Worm (Caenorhabditis elegans): Measurements from ENCODE around the gene T27F7.12.

- TF ChIP-seq hnd-1 (tag; optimal IDR thresholded peaks at IDR 0.05) (no peak), hmg-4 (GFP tag; optimal IDR thresholded peaks at IDR 0.05) (no peak), aly-1 (tag; optimal IDR thresholded peaks at IDR 0.05) (no peak), ama-1 (optimal IDR thresholded peaks at IDR 0.05) (no peak), ets-7 (tag; optimal IDR thresholded peaks at IDR 0.05) (no peak), tbx-11 (GFP tag; IDR thresholded peaks at IDR 0.05) (no peak), ceh-13 (GFP tag; optimal IDR thresholded peaks at IDR 0.05) (no peak), tbx-37 (GFP tag; conservative IDR thresholded peaks at IDR 0.05) (no peak), ceh-36 (tag; optimal IDR thresholded peaks at IDR 0.05) (no peak), scrt-1 (GFP tag; IDR thresholded peaks at IDR 0.05) (no peak)
These were observed 47.1 kb upstream of the T27F7.12 start for ce11 chrII:4942829-4943228.

Measured in whole organism, early embryonic.